Worm (Caenorhabditis elegans): ENCODE data around the gene C27A7.5.
A peak's percentile ranks its signal among the peaks of the same experiment; 100 is the strongest.

Gene C27A7.5

DNA sequence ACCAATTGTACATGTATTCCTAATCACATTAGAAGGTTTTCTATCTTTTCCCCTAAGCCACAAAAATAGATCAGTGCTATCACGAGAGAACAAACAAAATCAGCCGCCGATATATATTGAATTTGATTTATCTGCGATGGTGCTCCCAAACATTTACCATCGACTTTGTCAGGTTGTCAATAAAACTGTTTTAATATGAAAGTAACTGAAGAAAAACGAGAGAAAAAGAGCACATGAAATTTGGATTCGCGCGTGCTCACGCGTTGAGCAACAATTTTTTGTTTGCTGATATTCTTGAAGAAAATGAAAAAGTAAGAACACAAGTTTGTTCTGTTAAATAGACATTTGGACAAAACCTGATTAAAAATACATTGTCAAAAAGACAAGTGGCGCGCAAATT, 26.7 kb upstream of the C27A7.5 start:
- no peak for TF ChIP-seq jun-1 (tag; optimal IDR thresholded peaks at IDR 0.05)
- no peak for TF ChIP-seq hmg-1.1 (GFP tag; IDR thresholded peaks at IDR 0.05)
- no peak for TF ChIP-seq fkh-10 (GFP tag; optimal IDR thresholded peaks at IDR 0.05)
- no peak for TF ChIP-seq dve-1 (tag; optimal IDR thresholded peaks at IDR 0.05; ENCODE audit: insufficient read depth)
- no peak for TF ChIP-seq R02D3.7 (tag; optimal IDR thresholded peaks at IDR 0.05)
- TF ChIP-seq dmd-6 (GFP tag; IDR thresholded peaks at IDR 0.05), result no peak

DNA sequence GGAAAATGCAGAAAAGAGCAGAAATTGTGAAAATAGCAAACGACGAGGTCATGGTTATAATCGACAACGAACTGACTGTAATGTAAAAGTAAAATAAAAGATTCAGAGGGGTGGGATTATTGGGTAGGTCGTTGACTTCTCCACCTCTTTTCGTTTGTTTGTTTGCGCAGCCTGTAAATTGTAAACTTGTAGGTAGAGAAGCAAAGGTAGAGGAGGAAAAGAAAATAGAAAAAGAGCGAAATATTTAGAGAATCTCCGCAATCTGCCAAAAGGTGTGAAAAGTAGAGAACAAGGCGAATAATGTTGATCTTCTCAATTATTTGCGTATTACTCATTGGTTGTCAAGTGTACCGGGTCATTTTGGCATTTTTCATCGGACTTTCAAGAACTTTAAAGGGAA, 25.2 kb upstream of the C27A7.5 start, which contains the start of gene ZK863.8:
ZK863.8 (minus strand) TSS at position 173 of the 400 bp plus-strand sequence.
- TF ChIP-seq unc-130 (GFP tag; optimal IDR thresholded peaks at IDR 0.05) (no peak), zfp-2 (tag; optimal IDR thresholded peaks at IDR 0.05) (no peak), Y5F2A.4 (GFP tag; optimal IDR thresholded peaks at IDR 0.05) (no peak), mep-1 (tag; optimal IDR thresholded peaks at IDR 0.05) (no peak), lin-39 (tag; optimal IDR thresholded peaks at IDR 0.05) (no peak), dmd-8 (GFP tag; IDR thresholded peaks at IDR 0.05) (no peak), ZK546.5 (tag; optimal IDR thresholded peaks at IDR 0.05) (no peak), php-3 (GFP tag; IDR thresholded peaks at IDR 0.05) (no peak), F10B5.3 (tag; optimal IDR thresholded peaks at IDR 0.05) (no peak), mes-2 (tag; optimal IDR thresholded peaks at IDR 0.05; ENCODE audit: poor library complexity, severe bottlenecking) (no peak), attf-4 (tag; optimal IDR thresholded peaks at IDR 0.05) (no peak), nhr-10 (tag; optimal IDR thresholded peaks at IDR 0.05) (no peak), set-16 (GFP tag; IDR thresholded peaks at IDR 0.05) (no peak), saeg-2 (GFP tag; IDR thresholded peaks at IDR 0.05) (no peak), zfp-3 (GFP tag; conservative IDR thresholded peaks at IDR 0.05) (no peak), arid-1 (GFP tag; conservative IDR thresholded peaks at IDR 0.05) (no peak)

ce11 chrV:12184308-12184999, 22.3 kb upstream of the C27A7.5 start, which contains the start of gene srd-4:
Gene srd-4, plus strand, starts transcription at chrV:12184949.
- TF ChIP-seq mxl-3 (GFP tag; optimal IDR thresholded peaks at IDR 0.05), result no peak
- TF ChIP-seq nhr-11 (tag; optimal IDR thresholded peaks at IDR 0.05), result no peak
- TF ChIP-seq nhr-76 (tag; optimal IDR thresholded peaks at IDR 0.05), result no peak
- no peak for TF ChIP-seq saeg-2 (GFP tag; IDR thresholded peaks at IDR 0.05)
- TF ChIP-seq lin-38 (GFP tag; IDR thresholded peaks at IDR 0.05), result no peak
- TF ChIP-seq ztf-11 (tag; optimal IDR thresholded peaks at IDR 0.05), result no peak
- TF ChIP-seq nhr-102 (tag; optimal IDR thresholded peaks at IDR 0.05), result no peak
- peak; percentile 92 for TF ChIP-seq T20F7.1 (GFP tag; optimal IDR thresholded peaks at IDR 0.05)
- TF ChIP-seq set-16 (GFP tag; IDR thresholded peaks at IDR 0.05), result no peak
- no peak for TF ChIP-seq madf-9 (GFP tag; conservative IDR thresholded peaks at IDR 0.05)
- no peak for TF ChIP-seq ceh-62 (tag; optimal IDR thresholded peaks at IDR 0.05)
- TF ChIP-seq fos-1 (tag; optimal IDR thresholded peaks at IDR 0.05), result no peak
- no peak for TF ChIP-seq spr-3 (GFP tag; optimal IDR thresholded peaks at IDR 0.05)
- TF ChIP-seq Y48G9A.11 (GFP tag; IDR thresholded peaks at IDR 0.05), result peak; percentile 94
- peak; percentile 19 for TF ChIP-seq mes-2 (tag; optimal IDR thresholded peaks at IDR 0.05; ENCODE audit: poor library complexity, severe bottlenecking)
- TF ChIP-seq ztf-7 (tag; optimal IDR thresholded peaks at IDR 0.05), result no peak
- TF ChIP-seq F26F4.8 (GFP tag; conservative IDR thresholded peaks at IDR 0.05), result no peak
- TF ChIP-seq tra-1 (GFP tag; IDR thresholded peaks at IDR 0.05), result no peak
- TF ChIP-seq arid-1 (GFP tag; conservative IDR thresholded peaks at IDR 0.05), result no peak
- no peak for TF ChIP-seq snpc-4 (tag; optimal IDR thresholded peaks at IDR 0.05)
- no peak for TF ChIP-seq jun-1 (tag; optimal IDR thresholded peaks at IDR 0.05)
- no peak for TF ChIP-seq hlh-11 (tag; optimal IDR thresholded peaks at IDR 0.05)
- no peak for TF ChIP-seq ctbp-1 (GFP tag; IDR thresholded peaks at IDR 0.05)
- no peak for TF ChIP-seq dmd-8 (GFP tag; IDR thresholded peaks at IDR 0.05)
- TF ChIP-seq ZK546.5 (tag; optimal IDR thresholded peaks at IDR 0.05), result no peak
- peak; percentile 91 for TF ChIP-seq dpl-1 (GFP tag; optimal IDR thresholded peaks at IDR 0.05)
- TF ChIP-seq unc-130 (GFP tag; optimal IDR thresholded peaks at IDR 0.05), result no peak
- TF ChIP-seq mdl-1 (tag; optimal IDR thresholded peaks at IDR 0.05), result no peak
- no peak for TF ChIP-seq daf-16 (GFP tag; optimal IDR thresholded peaks at IDR 0.05)
- TF ChIP-seq daf-16 (tag; optimal IDR thresholded peaks at IDR 0.05), result peak; percentile 25
- no peak for TF ChIP-seq F10B5.3 (tag; optimal IDR thresholded peaks at IDR 0.05)

Measured in whole organism, L4 larva.